Worm (Caenorhabditis elegans) whole organism, L3 larva: ENCODE measurements around the gene fbxa-108.

Experiments used
- elt-1 ChIP-seq: fragments of 150-350 bp; optimal IDR thresholded peaks from 2 replicates; lab custom pipeline; 2014; ENCODE audit warnings: missing biosample characterization, missing genetic modification characterization
- sea-2 ChIP-seq: fragments of 150-350 bp; sonication (generic microtip); optimal IDR thresholded peaks from 4 replicates; lab custom pipeline; 2014; ENCODE audit warnings: missing biosample characterization, missing genetic modification reagents, missing genetic modification characterization
- tbx-2 ChIP-seq: sonication (generic microtip); optimal IDR thresholded peaks from 2 replicates; lab custom pipeline; 2016; ENCODE audit warnings: mild to moderate bottlenecking, missing genetic modification characterization, missing compliant biosample characterization
- unc-39 ChIP-seq: sonication (generic microtip); optimal IDR thresholded peaks from 4 replicates; lab custom pipeline; 2017; ENCODE audit warnings: missing biosample characterization, missing genetic modification characterization

DNA sequence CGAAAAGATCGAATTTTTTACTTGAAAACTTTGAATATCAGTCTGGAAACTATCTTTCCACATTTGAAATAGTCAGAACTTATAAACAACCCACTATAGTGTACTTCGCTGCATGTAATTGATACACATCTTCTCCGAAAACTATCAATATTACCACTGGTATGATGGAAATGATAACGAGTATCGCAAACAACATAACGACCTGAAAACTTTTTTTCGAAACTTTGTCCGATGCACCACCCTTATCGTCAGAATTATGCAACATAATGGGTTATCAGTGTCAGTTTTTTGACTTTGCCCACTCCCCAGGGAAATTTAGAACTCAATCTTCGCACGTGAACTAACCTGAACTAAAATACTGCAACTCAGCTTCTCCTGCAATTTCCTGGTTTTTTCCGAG, 3.1 kb upstream of the fbxa-108 start:
- TF ChIP-seq unc-39 (tag; lab: Kevin White, UChicago), result no peak
- no peak for TF ChIP-seq sea-2 (GFP tag; lab: Kevin White, UChicago)
- no peak for TF ChIP-seq elt-1
- no peak for TF ChIP-seq tbx-2
